Worm (Caenorhabditis elegans): Measurements from ENCODE around the gene Y50D7A.1.

The Y50D7A.1 gene

DNA sequence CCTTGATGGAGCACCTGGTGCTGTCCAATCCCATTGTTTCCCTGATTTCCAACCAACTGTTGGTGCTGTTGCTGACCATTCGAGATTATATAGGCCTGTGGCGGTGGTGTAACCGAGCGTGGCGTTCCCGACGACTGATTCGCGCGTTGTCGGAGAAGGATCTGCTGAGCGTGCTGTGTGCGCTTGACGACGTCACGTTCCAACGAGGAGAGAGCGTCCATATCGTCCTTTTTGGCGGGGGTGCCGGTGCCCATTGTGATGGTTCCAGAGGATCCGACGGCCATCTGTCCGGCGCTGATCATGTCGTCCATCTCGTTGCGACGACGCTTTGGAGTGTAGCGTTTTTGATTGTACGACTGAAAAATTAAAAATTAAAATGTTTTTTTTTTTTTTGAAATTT, 53.1 kb downstream of the Y50D7A.1 start:
- TF ChIP-seq R02D3.7 (tag; optimal IDR thresholded peaks at IDR 0.05) (no peak), aly-2 (tag; optimal IDR thresholded peaks at IDR 0.05) (no peak), ama-1 (optimal IDR thresholded peaks at IDR 0.05) (peak; percentile 27)

DNA sequence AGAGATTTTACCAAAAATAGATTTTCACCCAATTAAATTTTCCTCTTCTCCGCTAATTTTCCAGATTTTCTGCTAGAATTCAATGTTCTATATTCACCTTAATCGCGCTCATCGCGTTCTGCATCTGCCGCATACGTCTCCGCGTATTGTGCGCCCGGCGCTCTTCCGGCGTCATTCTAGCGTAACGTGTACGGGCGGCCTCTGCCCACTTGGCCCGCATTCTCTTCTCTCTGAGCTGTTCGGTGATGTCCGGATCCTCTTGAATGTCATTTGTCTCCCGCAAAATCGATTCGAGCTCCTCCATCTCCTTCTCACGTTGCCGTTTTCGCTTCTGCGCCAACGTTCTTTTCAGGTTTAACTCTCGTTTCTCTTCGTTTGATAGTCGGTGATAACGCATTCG, 54.5 kb downstream of the Y50D7A.1 start:
- TF ChIP-seq Y55F3AM.14 (GFP tag; optimal IDR thresholded peaks at IDR 0.05) (no peak), nhr-6 (tag; optimal IDR thresholded peaks at IDR 0.05) (no peak), nhr-237 (tag; optimal IDR thresholded peaks at IDR 0.05) (no peak), unc-39 (tag; optimal IDR thresholded peaks at IDR 0.05) (no peak), sem-4 (tag; optimal IDR thresholded peaks at IDR 0.05) (no peak), skn-1 (tag; optimal IDR thresholded peaks at IDR 0.05) (no peak), sma-3 (GFP tag; optimal IDR thresholded peaks at IDR 0.05) (no peak), ztf-4 (tag; optimal IDR thresholded peaks at IDR 0.05) (no peak)

DNA sequence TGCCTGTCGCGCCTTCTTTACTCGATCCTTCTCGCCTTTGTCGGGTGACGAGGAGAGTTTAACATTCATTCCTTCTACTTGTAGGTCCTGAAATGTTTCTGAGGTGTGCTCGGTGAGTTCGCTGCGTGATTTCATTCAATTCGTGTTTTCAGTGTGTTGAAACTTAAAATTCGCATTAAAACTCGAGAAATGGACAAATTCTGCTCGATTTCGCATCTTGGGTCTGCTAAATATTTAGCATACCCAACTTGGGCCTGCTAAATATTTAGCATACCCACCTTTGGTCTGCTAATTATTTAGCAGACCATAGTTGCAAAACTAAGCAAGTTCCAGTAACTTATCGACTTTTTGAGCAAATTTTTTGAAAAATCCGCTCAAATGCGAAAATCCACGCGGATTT, 54.9 kb downstream of the Y50D7A.1 start:
- TF ChIP-seq nhr-237 (tag; optimal IDR thresholded peaks at IDR 0.05), result no peak
- no peak for TF ChIP-seq elt-1 (tag; optimal IDR thresholded peaks at IDR 0.05)
- no peak for TF ChIP-seq sma-3 (GFP tag; optimal IDR thresholded peaks at IDR 0.05)
- TF ChIP-seq R02D3.7 (tag; optimal IDR thresholded peaks at IDR 0.05), result no peak
- no peak for TF ChIP-seq skn-1 (tag; optimal IDR thresholded peaks at IDR 0.05)
- no peak for TF ChIP-seq ztf-1 (GFP tag; conservative IDR thresholded peaks at IDR 0.05)
- no peak for TF ChIP-seq unc-62 (GFP tag; optimal IDR thresholded peaks at IDR 0.05)
- TF ChIP-seq nhr-11 (tag; optimal IDR thresholded peaks at IDR 0.05), result no peak
- no peak for TF ChIP-seq nhr-6 (tag; optimal IDR thresholded peaks at IDR 0.05)
- TF ChIP-seq F13H6.1 (tag; optimal IDR thresholded peaks at IDR 0.05), result no peak
- no peak for TF ChIP-seq aly-2 (tag; optimal IDR thresholded peaks at IDR 0.05)
- TF ChIP-seq Y55F3AM.14 (GFP tag; optimal IDR thresholded peaks at IDR 0.05), result no peak
- TF ChIP-seq nhr-129 (tag; optimal IDR thresholded peaks at IDR 0.05), result no peak
- TF ChIP-seq dmd-4 (tag; optimal IDR thresholded peaks at IDR 0.05), result no peak
- no peak for TF ChIP-seq lin-13 (GFP tag; optimal IDR thresholded peaks at IDR 0.05)
- no peak for TF ChIP-seq mab-5 (tag; optimal IDR thresholded peaks at IDR 0.05)

DNA sequence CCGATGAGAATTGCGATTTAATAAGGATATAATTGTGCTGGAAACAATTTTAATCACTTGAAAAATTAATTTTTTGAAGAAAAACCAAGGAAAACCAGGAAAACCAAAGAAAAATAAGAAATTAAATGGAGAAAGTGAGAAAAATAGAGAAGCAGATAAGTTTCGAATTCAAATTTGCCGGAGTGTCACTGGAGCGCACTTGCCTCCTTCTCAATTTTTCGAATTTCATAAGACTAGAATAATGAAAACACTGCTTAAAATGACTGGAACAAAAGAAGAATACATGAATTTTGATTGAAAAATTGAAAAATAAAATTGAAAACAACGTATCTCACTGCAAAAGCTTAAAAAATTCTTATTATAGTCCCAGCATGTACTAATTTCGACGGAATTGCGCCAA, 56.0 kb downstream of the Y50D7A.1 start:
- TF ChIP-seq lin-13 (GFP tag; optimal IDR thresholded peaks at IDR 0.05) (peak; percentile 60), nhr-23 (tag; optimal IDR thresholded peaks at IDR 0.05) (no peak), elt-3 (tag; optimal IDR thresholded peaks at IDR 0.05) (no peak), lsy-2 (tag; optimal IDR thresholded peaks at IDR 0.05) (peak in 1 of 2 experiments; percentile 39), unc-55 (GFP tag; optimal IDR thresholded peaks at IDR 0.05) (peak; percentile 68), crh-2 (tag; optimal IDR thresholded peaks at IDR 0.05) (peak; percentile 44), peb-1 (tag; optimal IDR thresholded peaks at IDR 0.05) (no peak), gmeb-1 (tag; optimal IDR thresholded peaks at IDR 0.05) (peak; percentile 46), C34F6.9 (tag; optimal IDR thresholded peaks at IDR 0.05) (peak; percentile 60)

DNA sequence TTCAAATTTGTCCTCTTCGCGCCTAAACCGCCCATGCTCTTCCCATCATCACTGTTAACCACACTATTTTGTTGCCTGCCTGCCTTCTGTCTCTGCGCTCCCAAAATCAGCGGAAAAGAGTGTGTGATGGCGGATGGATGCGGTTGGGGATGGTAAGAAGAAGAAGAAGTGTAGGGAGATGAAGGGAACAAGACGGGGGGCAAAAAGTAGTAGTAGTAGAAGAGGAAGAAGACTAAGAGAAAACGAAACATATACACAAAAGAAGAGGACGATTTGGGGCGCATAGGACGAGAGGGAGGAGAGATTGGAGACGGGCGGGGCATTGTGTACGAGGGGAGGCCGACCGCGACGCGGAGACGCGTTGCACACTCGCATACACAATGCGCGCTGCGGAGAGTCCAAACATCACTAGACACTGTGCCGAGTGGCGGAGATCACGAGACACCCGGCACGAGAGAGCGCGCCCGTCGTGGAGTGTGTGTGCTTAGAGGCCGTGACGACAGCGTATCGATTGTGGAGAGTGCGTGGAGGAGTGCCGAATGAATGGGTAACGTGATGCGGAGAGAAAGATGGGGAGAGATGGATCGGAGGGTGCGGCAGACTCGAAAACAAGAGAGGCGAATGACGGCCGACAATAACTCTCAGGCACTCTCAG, 57.2 kb downstream of the Y50D7A.1 start:
- no peak for TF ChIP-seq nhr-11 (tag; optimal IDR thresholded peaks at IDR 0.05)
- TF ChIP-seq nhr-21 (tag; optimal IDR thresholded peaks at IDR 0.05), result peak; percentile 94
- no peak for TF ChIP-seq dmd-4 (tag; optimal IDR thresholded peaks at IDR 0.05)
- TF ChIP-seq lin-11 (tag; optimal IDR thresholded peaks at IDR 0.05), result peak; percentile 94
- no peak for TF ChIP-seq elt-1 (tag; optimal IDR thresholded peaks at IDR 0.05)
- TF ChIP-seq nhr-10 (tag; optimal IDR thresholded peaks at IDR 0.05), result peak; percentile 46
- no peak for TF ChIP-seq nhr-77 (tag; optimal IDR thresholded peaks at IDR 0.05)
- peak; percentile 49 for TF ChIP-seq ceh-16 (tag; optimal IDR thresholded peaks at IDR 0.05)
- TF ChIP-seq F13H6.1 (tag; optimal IDR thresholded peaks at IDR 0.05), result peak; percentile 96
- TF ChIP-seq unc-39 (tag; optimal IDR thresholded peaks at IDR 0.05), result no peak
- no peak for TF ChIP-seq nhr-12 (tag; optimal IDR thresholded peaks at IDR 0.05)
- peak; percentile 86 for TF ChIP-seq unc-55 (GFP tag; optimal IDR thresholded peaks at IDR 0.05)
- TF ChIP-seq unc-62 (GFP tag; optimal IDR thresholded peaks at IDR 0.05), result peak; percentile 81
- no peak for TF ChIP-seq aly-2 (tag; optimal IDR thresholded peaks at IDR 0.05)
- TF ChIP-seq nhr-237 (tag; optimal IDR thresholded peaks at IDR 0.05), result peak; percentile 16
- TF ChIP-seq blmp-1 (tag; optimal IDR thresholded peaks at IDR 0.05; ENCODE audit: insufficient read depth), result peak; percentile 66
- TF ChIP-seq sma-3 (GFP tag; optimal IDR thresholded peaks at IDR 0.05), result peak; percentile 93
- TF ChIP-seq nhr-25 (tag; optimal IDR thresholded peaks at IDR 0.05), result peak; percentile 86
- TF ChIP-seq egl-27 (tag; optimal IDR thresholded peaks at IDR 0.05), result peak; percentile 52
- no peak for TF ChIP-seq elt-3 (tag; optimal IDR thresholded peaks at IDR 0.05)
- no peak for TF ChIP-seq lin-39 (tag; optimal IDR thresholded peaks at IDR 0.05)
- TF ChIP-seq ZK546.5 (tag; optimal IDR thresholded peaks at IDR 0.05), result peak; percentile 33
- no peak for TF ChIP-seq mbf-1 (tag; optimal IDR thresholded peaks at IDR 0.05)
- peak; percentile 86 for TF ChIP-seq mab-5 (tag; optimal IDR thresholded peaks at IDR 0.05)
- no peak for TF ChIP-seq ztf-1 (GFP tag; conservative IDR thresholded peaks at IDR 0.05)
- peak; percentile 76 for TF ChIP-seq lin-13 (GFP tag; optimal IDR thresholded peaks at IDR 0.05)
- TF ChIP-seq zag-1 (tag; optimal IDR thresholded peaks at IDR 0.05), result peak; percentile 84
- peak; percentile 61 for TF ChIP-seq nhr-6 (tag; optimal IDR thresholded peaks at IDR 0.05)
- TF ChIP-seq sem-4 (tag; optimal IDR thresholded peaks at IDR 0.05), result peak; percentile 79
- no peak for TF ChIP-seq skn-1 (tag; optimal IDR thresholded peaks at IDR 0.05)
- peak; percentile 86 for TF ChIP-seq sma-9 (GFP tag; optimal IDR thresholded peaks at IDR 0.05)
- TF ChIP-seq sma-9 (tag; optimal IDR thresholded peaks at IDR 0.05), result no peak
- TF ChIP-seq ama-1 (optimal IDR thresholded peaks at IDR 0.05), result peak; percentile 97

Measured in whole organism, L2 larva.